Worm (Caenorhabditis elegans) whole organism, L1 larva: ENCODE results near the gene noca-1.
A peak's percentile ranks its signal among the peaks of the same experiment; 100 is the strongest.

Source experiments
- aha-1 ChIP-seq: fragments of 150-350 bp; optimal IDR thresholded peaks from 2 replicates; lab custom pipeline; 2014; ENCODE audit warnings: missing biosample characterization, missing genetic modification characterization
- aly-2 ChIP-seq: fragments of 150-350 bp; optimal IDR thresholded peaks from 2 replicates; lab custom pipeline; 2014; ENCODE audit warnings: missing biosample characterization, missing genetic modification characterization
- egl-27 ChIP-seq, 2 experiments: fragments of 150-350 bp in 1 of 2; sonication (generic microtip); optimal IDR thresholded peaks; 3 replicates each; lab custom pipeline; 2017 to 2018; ENCODE audit warnings: missing biosample characterization in 2 of 2, missing genetic modification characterization in 2 of 2, missing genetic modification reagents in 2 of 2
- hlh-4 ChIP-seq: sonication (generic microtip); optimal IDR thresholded peaks from 2 replicates; lab custom pipeline; 2016; ENCODE audit warnings: mild to moderate bottlenecking, missing genetic modification characterization, missing compliant biosample characterization
- hpl-2 ChIP-seq: fragments of 150-350 bp; optimal IDR thresholded peaks from 2 replicates; lab custom pipeline; 2014; ENCODE audit warnings: missing biosample characterization, missing genetic modification reagents, missing genetic modification characterization
- lsy-2 ChIP-seq, 2 experiments: fragments of 150-350 bp; optimal IDR thresholded peaks; 2 replicates each; lab custom pipeline; 2014; ENCODE audit warnings: missing biosample characterization in 2 of 2, missing genetic modification characterization in 2 of 2
- swsn-7 ChIP-seq: sonication (generic microtip); optimal IDR thresholded peaks from 2 replicates; lab custom pipeline; 2016; ENCODE audit warnings: missing genetic modification characterization, missing compliant biosample characterization
- ztf-11 ChIP-seq, 2 experiments: sonication (generic microtip); optimal IDR thresholded peaks; 2 replicates each; lab custom pipeline; 2016 to 2017; ENCODE audit warnings: missing genetic modification characterization in 2 of 2, missing biosample characterization in 1 of 2, missing compliant biosample characterization in 1 of 2
- ztf-4 ChIP-seq: fragments of 150-350 bp; optimal IDR thresholded peaks from 2 replicates; lab custom pipeline; 2014; ENCODE audit warnings: missing biosample characterization, missing genetic modification characterization

ce11 chrV:13130439-13130840, 22.3 kb upstream of the noca-1 start:
- TF ChIP-seq ztf-11 (tag; optimal IDR thresholded peaks at IDR 0.05; lab: Kevin White, UChicago) (peak in 1 of 2 experiments; percentile 16), hlh-4 (tag; lab: Kevin White, UChicago) (no peak), ztf-4 (tag; lab: Kevin White, UChicago) (peak; percentile 37), aha-1 (no peak), swsn-7 (tag; lab: Kevin White, UChicago) (peak; percentile 57), aly-2 (tag; lab: Kevin White, UChicago) (no peak), egl-27 (tag; optimal IDR thresholded peaks at IDR 0.05; lab: Kevin White, UChicago) (peak in 1 of 2 experiments; percentile 28), lsy-2 (tag; optimal IDR thresholded peaks at IDR 0.05; lab: Kevin White, UChicago) (peak; percentile 10 to 49), hpl-2 (no peak)
